1 fruit fly cellular context compared by ENCODE assay signal in the genomic region with DNA sequence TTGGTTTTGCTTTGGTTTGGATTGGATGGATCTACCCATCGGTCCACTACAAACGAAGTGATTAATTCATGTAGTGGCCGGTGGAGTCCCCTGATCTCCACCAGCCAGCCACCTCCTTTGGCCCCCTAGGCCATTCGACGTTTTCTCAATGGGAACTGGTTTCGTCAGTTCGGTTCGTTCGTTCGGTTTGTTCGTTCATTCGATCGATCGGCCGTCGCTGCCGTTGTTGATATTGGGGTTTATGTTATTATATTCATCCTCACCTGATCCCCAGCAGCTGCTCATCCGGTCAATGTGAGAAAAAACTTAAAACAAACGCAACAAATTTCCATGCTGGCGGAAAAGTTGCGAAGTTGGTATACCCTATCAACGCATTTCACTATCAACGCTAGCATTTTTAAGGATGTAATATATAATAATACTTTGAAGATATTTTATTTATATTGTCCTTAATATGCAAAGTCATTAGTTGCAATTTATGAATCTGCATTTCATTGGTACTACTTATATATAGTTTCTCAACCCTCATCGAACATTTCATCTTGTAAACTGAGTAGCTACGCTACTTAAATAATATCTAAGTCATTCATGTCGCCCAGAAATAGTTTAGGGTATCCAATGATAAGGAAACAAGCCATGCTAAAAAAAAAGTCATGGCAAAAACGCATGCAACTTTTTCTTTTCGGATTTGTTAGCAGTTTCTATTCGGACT.
A peak's percentile ranks its signal among the peaks of the same experiment; 100 is the strongest.
TF ChIP-seq lines count a peak whose summit lies in the region.

No protein-coding gene starts in this region.

TF ChIP-seq in whole organism, embryonic, 481 proteins besides CTCF, POLR2A, EP300 and RAD21 (continued from another document):
- TF ChIP-seq Deaf1 (tag; optimal IDR thresholded peaks at IDR 0.05; lab: Kevin White, UChicago) (peak; percentile 83), insv (GFP tag; optimal IDR thresholded peaks at IDR 0.05; lab: Kevin White, UChicago) (no peak), CG12769 (tag; optimal IDR thresholded peaks at IDR 0.05; lab: Kevin White, UChicago) (peak; percentile 32), CG2120 (GFP tag; optimal IDR thresholded peaks at IDR 0.05; lab: Kevin White, UChicago) (no peak), hkb (optimal IDR thresholded peaks at IDR 0.05; lab: Kevin White, UChicago) (no peak), hkb (GFP tag; IDR thresholded peaks at IDR 0.05; lab: Robert Waterston, UW) (no peak), CG10543 (GFP tag; optimal IDR thresholded peaks at IDR 0.05; lab: Kevin White, UChicago) (peak; percentile 43)
